Fruit fly (Drosophila melanogaster) whole organism, embryonic: ENCODE data around the gene MtnD.
A peak's percentile ranks its signal among the peaks of the same experiment; 100 is the strongest.

Experiments used
- Awh ChIP-seq: fragments of 200-800 bp; sonication (Bioruptor generic); IDR thresholded peaks from 2 replicates; pipeline ENCODE4, ENCODE4 v1.3.6; 2022; ENCODE audit warnings: missing biosample characterization, missing genetic modification characterization
- Bdp1 ChIP-seq: fragments of 200-800 bp; sonication (Bioruptor generic); optimal IDR thresholded peaks from 3 replicates; lab custom pipeline; 2016; ENCODE audit warnings: missing biosample characterization, missing genetic modification characterization
- Blimp-1 ChIP-seq: fragments of 200-800 bp; sonication (Bioruptor generic); optimal IDR thresholded peaks from 3 replicates; lab custom pipeline; 2018; ENCODE audit warnings: missing biosample characterization, missing genetic modification characterization, mild to moderate bottlenecking, moderate library complexity, missing genetic modification reagents
- CG11093 ChIP-seq: fragments of 200-800 bp; sonication (Bioruptor generic); IDR thresholded peaks from 3 replicates; pipeline ENCODE4 v1.3.6; 2022; ENCODE audit warnings: missing biosample characterization, missing genetic modification characterization
- CG11560 ChIP-seq: fragments of 200-800 bp; sonication (Bioruptor generic); IDR thresholded peaks from 3 replicates; pipeline ENCODE4 v1.3.6; 2022; ENCODE audit warnings: missing biosample characterization, missing genetic modification characterization
- CG1233 ChIP-seq: fragments of 200-800 bp; sonication (Bioruptor generic); optimal IDR thresholded peaks from 4 replicates; lab custom pipeline; 2018; ENCODE audit warnings: missing biosample characterization, mild to moderate bottlenecking, missing genetic modification characterization
- CG12769 ChIP-seq: fragments of 200-800 bp; sonication (Bioruptor generic); optimal IDR thresholded peaks from 2 replicates; lab custom pipeline; 2019; ENCODE audit warnings: missing biosample characterization, mild to moderate bottlenecking, missing genetic modification characterization, moderate library complexity
- CG13287 ChIP-seq: fragments of 200-800 bp; sonication (Bioruptor generic); IDR thresholded peaks from 2 replicates; pipeline ENCODE4 v1.3.6; 2022; ENCODE audit warnings: missing biosample characterization, missing genetic modification characterization; ENCODE audit not compliant: partially characterized antibody
- CG13894 ChIP-seq: fragments of 200-800 bp; sonication (Bioruptor generic); optimal IDR thresholded peaks from 3 replicates; lab custom pipeline; 2018; ENCODE audit warnings: missing biosample characterization, mild to moderate bottlenecking, missing genetic modification characterization, moderate library complexity
- CG1792 ChIP-seq: fragments of 200-800 bp; sonication (Bioruptor generic); optimal IDR thresholded peaks from 2 replicates; lab custom pipeline; 2016; ENCODE audit warnings: missing biosample characterization, missing genetic modification characterization
- CG32532 ChIP-seq: fragments of 200-800 bp; sonication (Bioruptor generic); IDR thresholded peaks from 2 replicates; pipeline ENCODE4 v1.3.6; 2022; ENCODE audit warnings: missing biosample characterization, missing genetic modification characterization
- CG34376 ChIP-seq: fragments of 200-800 bp; sonication (Bioruptor generic); optimal IDR thresholded peaks from 2 replicates; lab custom pipeline; 2018; ENCODE audit warnings: missing biosample characterization, mild to moderate bottlenecking, missing genetic modification characterization
- CG3847 ChIP-seq: fragments of 200-800 bp; sonication (Bioruptor generic); IDR thresholded peaks from 2 replicates; pipeline ENCODE4 v1.3.6; 2022; ENCODE audit warnings: missing biosample characterization, missing genetic modification characterization
- CG4820 ChIP-seq: fragments of 200-800 bp; sonication (Bioruptor generic); optimal IDR thresholded peaks from 3 replicates; lab custom pipeline; 2016; ENCODE audit warnings: missing biosample characterization, missing genetic modification characterization
- CG6791 ChIP-seq: fragments of 200-800 bp; sonication (Bioruptor generic); IDR thresholded peaks from 3 replicates; pipeline ENCODE4 v1.3.6; 2022; ENCODE audit warnings: missing biosample characterization, missing genetic modification characterization; ENCODE audit not compliant: partially characterized antibody
- CG6854 ChIP-seq: fragments of 200-800 bp; sonication (Bioruptor generic); optimal IDR thresholded peaks from 3 replicates; lab custom pipeline; 2017; ENCODE audit warnings: missing biosample characterization, mild to moderate bottlenecking, missing genetic modification characterization
- CG8478 ChIP-seq: fragments of >200 bp; optimal IDR thresholded peaks from 2 replicates; lab custom pipeline; 2018
- Drgx ChIP-seq: fragments of 200-800 bp; sonication (Bioruptor generic); IDR thresholded peaks from 2 replicates; pipeline ENCODE4 v1.3.6; 2022; ENCODE audit warnings: missing biosample characterization, missing genetic modification characterization
- Eip74EF ChIP-seq, 2 experiments: fragments of 200-800 bp in 1 of 2; fragments of >200 bp in 1 of 2; sonication (Bioruptor generic) in 1 of 2; optimal IDR thresholded peaks; 2 replicates each; lab custom pipeline; 2017 to 2019; ENCODE audit warnings: missing biosample characterization in 2 of 2, missing genetic modification characterization in 2 of 2, mild to moderate bottlenecking in 1 of 2, moderate library complexity in 1 of 2
- HLH4C ChIP-seq: fragments of 200-800 bp; sonication (Bioruptor generic); IDR thresholded peaks from 3 replicates; pipeline ENCODE4 v1.3.6; 2022; ENCODE audit warnings: missing biosample characterization, missing genetic modification characterization; ENCODE audit not compliant: partially characterized antibody
- HmgZ ChIP-seq: fragments of 200-800 bp; sonication (Bioruptor generic); optimal IDR thresholded peaks from 2 replicates; lab custom pipeline; 2018; ENCODE audit warnings: missing biosample characterization, mild to moderate bottlenecking, missing genetic modification characterization
- MBD-R2 ChIP-seq: fragments of 200-800 bp; sonication (Bioruptor generic); IDR thresholded peaks from 2 replicates; pipeline ENCODE4 v1.3.6; 2022; ENCODE audit warnings: missing biosample characterization, missing genetic modification characterization
- MTF-1 ChIP-seq: fragments of 200-800 bp; sonication (Bioruptor generic); optimal IDR thresholded peaks from 2 replicates; lab custom pipeline; 2018; ENCODE audit warnings: missing biosample characterization, mild to moderate bottlenecking, missing genetic modification characterization, borderline replicate concordance
- Optix ChIP-seq: fragments of 200-800 bp; sonication (Bioruptor generic); IDR thresholded peaks from 3 replicates; pipeline ENCODE4 v1.3.6; 2022; ENCODE audit warnings: missing biosample characterization, missing genetic modification characterization
- Rfx ChIP-seq: fragments of 200-800 bp; sonication (Bioruptor generic); IDR thresholded peaks from 2 replicates; pipeline ENCODE4 v1.3.6; 2022; ENCODE audit warnings: missing biosample characterization, missing genetic modification characterization
- Rx ChIP-seq: fragments of 200-800 bp; sonication (Bioruptor generic); IDR thresholded peaks from 2 replicates; pipeline ENCODE4 v1.3.6; 2022; ENCODE audit warnings: missing biosample characterization, missing genetic modification characterization
- Scr ChIP-seq: fragments of 200-800 bp; sonication (Bioruptor generic); IDR thresholded peaks from 2 replicates; pipeline ENCODE4 v1.3.6; 2022; ENCODE audit warnings: missing biosample characterization, missing genetic modification characterization; ENCODE audit not compliant: partially characterized antibody
- Sox100B ChIP-seq: fragments of 200-800 bp; sonication (Bioruptor generic); optimal IDR thresholded peaks from 3 replicates; lab custom pipeline; 2018; ENCODE audit warnings: missing biosample characterization, mild to moderate bottlenecking, missing genetic modification characterization
- Spps ChIP-seq: fragments of 200-800 bp; sonication (Bioruptor generic); optimal IDR thresholded peaks from 2 replicates; lab custom pipeline; 2018; ENCODE audit warnings: missing biosample characterization, mild to moderate bottlenecking, missing genetic modification characterization
- Xbp1 ChIP-seq: fragments of 200-800 bp; sonication (Bioruptor generic); optimal IDR thresholded peaks from 3 replicates; lab custom pipeline; 2016; ENCODE audit warnings: missing biosample characterization, mild to moderate bottlenecking, missing genetic modification characterization
- chn ChIP-seq: fragments of 200-800 bp; sonication (Bioruptor generic); optimal IDR thresholded peaks from 2 replicates; lab custom pipeline; 2016; ENCODE audit warnings: missing biosample characterization, missing genetic modification characterization
- fd64A ChIP-seq: fragments of 200-800 bp; sonication (Bioruptor generic); optimal IDR thresholded peaks from 3 replicates; lab custom pipeline; 2018; ENCODE audit warnings: missing biosample characterization, mild to moderate bottlenecking, missing genetic modification characterization
- gcm2 ChIP-seq: fragments of 200-800 bp; sonication (Bioruptor generic); optimal IDR thresholded peaks from 2 replicates; lab custom pipeline; 2016; ENCODE audit warnings: missing biosample characterization, missing genetic modification characterization
- grn ChIP-seq: fragments of 200-800 bp; sonication (Bioruptor generic); optimal IDR thresholded peaks from 3 replicates; lab custom pipeline; 2017; ENCODE audit warnings: missing biosample characterization, missing genetic modification characterization
- gsb ChIP-seq: fragments of 200-800 bp; sonication (Bioruptor generic); IDR thresholded peaks from 2 replicates; pipeline ENCODE4 v1.3.6; 2022; ENCODE audit warnings: missing biosample characterization, missing genetic modification characterization
- insv ChIP-seq, 2 experiments: fragments of 200-800 bp; sonication (Bioruptor generic); optimal IDR thresholded peaks; 3 replicates each; lab custom pipeline; 2016 to 2018; ENCODE audit warnings: missing biosample characterization in 2 of 2, missing genetic modification characterization in 2 of 2
- ken ChIP-seq: fragments of 200-800 bp; sonication (Bioruptor generic); IDR thresholded peaks from 3 replicates; pipeline ENCODE4 v1.3.6; 2022; ENCODE audit warnings: missing biosample characterization, missing genetic modification characterization
- kni ChIP-seq: fragments of 200-800 bp; sonication (Bioruptor generic); optimal IDR thresholded peaks from 3 replicates; lab custom pipeline; 2017; ENCODE audit warnings: mild to moderate bottlenecking, missing biosample characterization, missing genetic modification reagents, missing genetic modification characterization
- lmd ChIP-seq: fragments of 200-800 bp; sonication (Bioruptor generic); IDR thresholded peaks from 2 replicates; pipeline ENCODE4 v1.3.6; 2022; ENCODE audit warnings: missing biosample characterization, missing genetic modification characterization
- nmo ChIP-seq: fragments of 200-800 bp; sonication (Bioruptor generic); optimal IDR thresholded peaks from 2 replicates; lab custom pipeline; 2018; ENCODE audit warnings: missing biosample characterization, mild to moderate bottlenecking, missing genetic modification characterization, moderate library complexity
- pzg ChIP-seq: fragments of 200-800 bp; sonication (Bioruptor generic); optimal IDR thresholded peaks from 3 replicates; lab custom pipeline; 2018; ENCODE audit warnings: missing biosample characterization, mild to moderate bottlenecking, missing genetic modification characterization, moderate library complexity
- slp2 ChIP-seq: fragments of 200-800 bp; sonication (Bioruptor generic); optimal IDR thresholded peaks from 2 replicates; lab custom pipeline; 2016; ENCODE audit warnings: missing biosample characterization, missing genetic modification characterization
- stwl ChIP-seq: fragments of 200-800 bp; sonication (Bioruptor generic); optimal IDR thresholded peaks from 3 replicates; lab custom pipeline; 2018; ENCODE audit warnings: missing biosample characterization, mild to moderate bottlenecking, missing genetic modification characterization, moderate library complexity
- tna ChIP-seq: fragments of 200-800 bp; sonication (Bioruptor generic); IDR thresholded peaks from 2 replicates; pipeline ENCODE4 v1.3.6; 2022; ENCODE audit warnings: missing biosample characterization, missing genetic modification characterization; ENCODE audit not compliant: partially characterized antibody
- zfh2 ChIP-seq: fragments of 200-800 bp; sonication (Bioruptor generic); optimal IDR thresholded peaks from 2 replicates; lab custom pipeline; 2016; ENCODE audit warnings: missing biosample characterization, missing genetic modification characterization

Gene MtnD

DNA sequence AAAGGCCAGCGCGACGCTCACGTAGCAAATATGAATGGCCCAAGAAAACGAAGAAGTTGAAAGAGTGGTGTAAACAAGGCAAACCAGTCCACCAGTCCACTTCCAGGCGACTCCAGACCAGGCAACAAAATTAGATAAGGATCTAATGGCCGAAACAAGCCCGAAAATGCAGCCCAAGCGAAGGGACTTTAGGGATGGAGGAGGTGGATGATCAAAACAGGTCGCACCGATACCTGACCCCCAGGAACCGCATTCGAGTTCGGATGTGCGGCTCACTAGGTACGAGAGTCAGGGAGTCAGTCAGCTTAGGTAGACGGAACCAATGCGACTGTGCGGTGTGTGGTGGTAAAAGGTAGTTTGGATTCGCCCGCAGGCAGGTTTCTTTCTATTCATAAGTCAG lies 8.5 kb downstream of the MtnD start (continued):
- peak; percentile 94 for TF ChIP-seq kni (GFP tag; lab: Kevin White, UChicago)

DNA sequence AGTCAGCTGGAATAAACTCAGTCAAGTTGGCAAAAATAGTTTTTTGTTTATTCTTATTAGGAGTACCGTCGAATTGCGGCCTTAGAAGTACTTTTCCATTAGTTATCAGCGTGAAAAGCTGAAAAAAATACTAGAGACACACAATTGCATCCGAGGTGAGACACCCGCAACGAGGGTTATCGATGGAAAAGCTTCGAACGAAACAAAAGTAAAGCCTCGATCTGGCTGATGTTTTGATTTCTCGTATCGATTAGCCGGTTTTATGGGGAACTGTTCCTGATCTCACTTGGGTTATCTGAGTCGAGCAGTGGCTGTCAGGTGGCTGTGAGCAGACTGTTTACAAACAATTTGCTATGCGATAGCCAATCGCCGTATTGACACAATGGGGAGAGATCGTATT lies 9.0 kb downstream of the MtnD start:
- TF ChIP-seq grn (GFP tag; lab: Kevin White, UChicago) = peak; percentile 28
- TF ChIP-seq MTF-1 (GFP tag; lab: Kevin White, UChicago) = no peak
- TF ChIP-seq insv (GFP tag; optimal IDR thresholded peaks at IDR 0.05; lab: Kevin White, UChicago) = peak in 1 of 2 experiments; percentile 66

DNA sequence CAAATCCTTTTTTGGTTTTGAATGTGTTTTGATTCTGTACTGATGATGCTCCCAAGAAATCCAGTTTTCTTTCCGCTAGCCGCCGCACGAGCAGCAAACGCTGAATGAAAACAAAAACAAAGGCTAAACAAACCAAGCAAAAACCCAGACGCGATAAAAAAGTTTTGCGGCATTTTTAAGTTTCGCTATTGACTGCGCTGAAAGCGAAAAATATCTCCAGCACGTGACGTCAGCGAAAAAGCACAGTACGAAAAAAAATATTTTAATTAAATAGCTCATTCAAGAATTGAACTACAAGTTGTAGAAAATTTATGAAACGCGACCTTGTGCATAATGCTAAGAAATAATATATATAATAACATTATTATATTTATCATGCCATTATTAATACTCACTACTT lies 10.2 kb downstream of the MtnD start:
- TF ChIP-seq Drgx (GFP tag; lab: Robert Waterston, UW) (0 out of 2 replicates have a peak, but pooled peaks have one; percentile 8), Optix (GFP tag; lab: Robert Waterston, UW) (no peak)
- TF ChIP-seq, all 482 proteins: peak for 1

DNA sequence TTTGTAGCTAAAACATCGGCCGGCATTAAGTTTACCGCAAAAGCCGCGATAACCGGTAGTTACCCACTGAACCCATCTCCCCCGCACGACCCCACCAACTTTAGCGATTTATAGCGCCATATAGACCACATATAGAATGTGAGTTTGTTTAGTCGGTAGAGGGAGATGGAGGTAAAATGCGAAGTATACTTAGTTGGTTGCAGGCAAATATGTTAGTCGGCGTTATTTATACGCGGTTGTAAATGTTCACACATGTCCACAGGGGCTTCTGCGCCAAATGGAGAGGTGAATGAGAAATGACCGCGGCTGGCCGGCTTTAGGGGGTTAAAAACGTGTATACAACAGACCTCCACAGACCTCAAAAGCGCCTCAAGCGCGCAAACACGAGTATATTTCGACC lies 10.9 kb downstream of the MtnD start:
- TF ChIP-seq CG1792 (GFP tag; lab: Kevin White, UChicago) (no peak), Xbp1 (GFP tag; lab: Kevin White, UChicago) (no peak), CG6791 (GFP tag; lab: Robert Waterston, UW) (no peak), CG13894 (tag; lab: Kevin White, UChicago) (peak; percentile 51), ken (no peak), CG4820 (no peak), CG11093 (no peak), CG34376 (GFP tag; lab: Kevin White, UChicago) (no peak), Blimp-1 (GFP tag; lab: Kevin White, UChicago) (no peak), Rx (GFP tag; lab: Robert Waterston, UW) (no peak), fd64A (GFP tag; lab: Kevin White, UChicago) (no peak), MBD-R2 (no peak), CG32532 (GFP tag; lab: Robert Waterston, UW) (peak; percentile 22; the same call in 1 of the 2 replicates), HLH4C (GFP tag; lab: Robert Waterston, UW) (no peak), pzg (GFP tag; lab: Kevin White, UChicago) (no peak), kni (GFP tag; lab: Kevin White, UChicago) (no peak), lmd (0 out of 2 replicates have a peak, but pooled peaks have one; percentile 4), CG3847 (GFP tag; lab: Robert Waterston, UW) (no peak), Bdp1 (GFP tag; lab: Kevin White, UChicago) (no peak), zfh2 (GFP tag; lab: Kevin White, UChicago) (no peak), Scr (GFP tag; lab: Robert Waterston, UW) (no peak), gsb (GFP tag; lab: Robert Waterston, UW) (no peak), CG11560 (tag; lab: Robert Waterston, UW) (no peak), Eip74EF (GFP tag; optimal IDR thresholded peaks at IDR 0.05; lab: Kevin White, UChicago) (no peak), chn (GFP tag; lab: Kevin White, UChicago) (no peak), CG13287 (GFP tag; lab: Robert Waterston, UW) (no peak), CG6854 (no peak), Spps (no peak), slp2 (no peak), Awh (GFP tag; lab: Robert Waterston, UW) (no peak), HmgZ (tag; lab: Kevin White, UChicago) (no peak), CG12769 (tag; lab: Kevin White, UChicago) (peak; percentile 18), gcm2 (GFP tag; lab: Kevin White, UChicago) (no peak), Sox100B (no peak), Rfx (GFP tag; lab: Robert Waterston, UW) (0 out of 2 replicates have a peak, but pooled peaks have one; percentile 19), nmo (GFP tag; lab: Kevin White, UChicago) (no peak), CG1233 (GFP tag; lab: Kevin White, UChicago) (no peak), stwl (tag; lab: Kevin White, UChicago) (no peak), CG8478 (lab: Kevin White, UChicago) (no peak), tna (GFP tag; lab: Robert Waterston, UW) (no peak)
